Worm (Caenorhabditis elegans): ENCODE data around the gene nhr-25.

nhr-25 gene

DNA sequence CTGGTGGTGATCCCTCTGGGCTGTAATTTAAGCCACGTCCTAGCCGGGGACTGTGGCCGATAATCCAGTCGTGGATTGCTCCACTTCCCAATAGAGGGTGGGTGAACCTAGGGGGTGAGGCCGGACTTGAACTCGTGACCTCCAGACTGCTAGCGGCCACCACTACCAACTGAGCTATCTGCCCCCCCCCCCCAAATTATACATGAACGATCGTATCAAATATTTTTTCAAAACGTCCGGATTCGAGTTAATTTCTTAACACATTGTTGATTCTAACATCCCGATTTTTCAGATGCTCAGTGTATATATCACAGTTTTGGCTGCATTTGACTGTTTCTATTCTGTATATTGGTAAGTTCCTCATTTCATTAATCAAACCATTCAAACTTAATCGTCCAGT is 41.3 kb upstream of the nhr-25 start:
- peak; percentile 69 for TF ChIP-seq snpc-1.2 (GFP tag; IDR thresholded peaks at IDR 0.05)

DNA sequence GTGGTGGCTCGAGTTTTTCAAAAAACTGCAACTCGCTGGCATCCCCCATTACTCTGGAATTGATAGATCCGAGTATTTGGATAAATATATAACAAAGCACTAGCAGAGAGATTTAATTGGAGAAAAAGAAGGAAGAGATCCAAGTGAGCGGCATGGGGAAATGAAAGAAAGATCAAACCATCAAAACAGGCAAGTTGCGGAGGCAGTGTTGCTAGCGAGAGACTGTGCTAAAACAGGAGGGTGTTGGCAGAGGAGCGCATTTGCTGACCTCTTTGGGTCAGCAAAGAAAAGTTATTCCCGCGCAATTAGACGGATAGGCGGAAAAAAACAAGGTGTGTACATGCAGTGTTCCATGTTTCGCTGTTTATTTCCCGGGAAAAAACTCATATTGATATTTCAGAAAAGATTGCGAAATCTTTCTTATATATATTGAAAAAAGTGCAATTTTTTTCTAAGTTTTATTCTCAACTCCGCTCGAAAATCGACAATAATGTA is 32.7 kb upstream of the nhr-25 start, which contains the start of gene ppk-3:
ppk-3 (minus strand) TSS at position 51 of the 495 bp plus-strand sequence.
- TF ChIP-seq unc-62 (GFP tag; optimal IDR thresholded peaks at IDR 0.05 in 1 of 2), result peak in 1 of 2 experiments; percentile 79
- no peak for TF ChIP-seq unc-62 (tag; optimal IDR thresholded peaks at IDR 0.05)
- no peak for TF ChIP-seq sdz-12 (GFP tag; optimal IDR thresholded peaks at IDR 0.05)
- no peak for TF ChIP-seq daf-19 (GFP tag; conservative IDR thresholded peaks at IDR 0.05)
- TF ChIP-seq mep-1 (tag; optimal IDR thresholded peaks at IDR 0.05), result peak; percentile 79
- no peak for TF ChIP-seq nhr-41 (GFP tag; IDR thresholded peaks at IDR 0.05)
- 0 out of 2 replicates have a peak, but pooled peaks have one; percentile 21 for TF ChIP-seq lin-29 (GFP tag; IDR thresholded peaks at IDR 0.05)
- peak; percentile 98 for TF ChIP-seq aha-1 (tag)
- peak; percentile 70 for TF ChIP-seq nhr-28 (tag; optimal IDR thresholded peaks at IDR 0.05)
- TF ChIP-seq F37D6.2 (tag; optimal IDR thresholded peaks at IDR 0.05), result no peak
- TF ChIP-seq gei-8 (GFP tag; optimal IDR thresholded peaks at IDR 0.05), result no peak
- TF ChIP-seq Y48G9A.11 (GFP tag; IDR thresholded peaks at IDR 0.05), result no peak
- no peak for TF ChIP-seq egl-27 (tag; optimal IDR thresholded peaks at IDR 0.05)
- no peak for TF ChIP-seq F26F4.8 (GFP tag; conservative IDR thresholded peaks at IDR 0.05)
- no peak for TF ChIP-seq lir-3 (tag; optimal IDR thresholded peaks at IDR 0.05)
- TF ChIP-seq ces-1 (GFP tag; optimal IDR thresholded peaks at IDR 0.05), result no peak
- TF ChIP-seq nhr-102 (tag; optimal IDR thresholded peaks at IDR 0.05), result peak; percentile 13
- TF ChIP-seq mdt-29 (GFP tag; IDR thresholded peaks at IDR 0.05), result no peak
- no peak for TF ChIP-seq snpc-4 (tag; optimal IDR thresholded peaks at IDR 0.05)
- 0 out of 2 replicates have a peak, but pooled peaks have one; percentile 30 for TF ChIP-seq arid-1 (GFP tag; conservative IDR thresholded peaks at IDR 0.05)
- no peak for TF ChIP-seq zfp-3 (GFP tag; conservative IDR thresholded peaks at IDR 0.05)
- peak; percentile 96 for TF ChIP-seq lin-38 (GFP tag; IDR thresholded peaks at IDR 0.05)
- no peak for TF ChIP-seq skn-1 (tag; optimal IDR thresholded peaks at IDR 0.05)
- no peak for TF ChIP-seq dmd-8 (GFP tag; IDR thresholded peaks at IDR 0.05)
- no peak for TF ChIP-seq nhr-10 (tag; optimal IDR thresholded peaks at IDR 0.05)
- no peak for TF ChIP-seq lin-15B (tag; optimal IDR thresholded peaks at IDR 0.05)
- TF ChIP-seq saeg-2 (GFP tag; IDR thresholded peaks at IDR 0.05), result no peak
- peak; percentile 75 for TF ChIP-seq dve-1 (tag; optimal IDR thresholded peaks at IDR 0.05; ENCODE audit: insufficient read depth)
- no peak for TF ChIP-seq ceh-44 (GFP tag; IDR thresholded peaks at IDR 0.05)
- TF ChIP-seq set-16 (GFP tag; IDR thresholded peaks at IDR 0.05), result no peak
- TF ChIP-seq nhr-25 (tag; optimal IDR thresholded peaks at IDR 0.05; ENCODE audit: borderline replicate concordance, insufficient read depth), result no peak
- no peak for TF ChIP-seq ceh-32 (tag; optimal IDR thresholded peaks at IDR 0.05; ENCODE audit: poor library complexity)
- no peak for TF ChIP-seq T20F7.1 (GFP tag; optimal IDR thresholded peaks at IDR 0.05)
- TF ChIP-seq fkh-10 (GFP tag; optimal IDR thresholded peaks at IDR 0.05), result no peak
- TF ChIP-seq rbr-2 (tag; optimal IDR thresholded peaks at IDR 0.05), result peak; percentile 62
- no peak for TF ChIP-seq tag-97 (GFP tag; IDR thresholded peaks at IDR 0.05)
- peak; percentile 48; the same call in 1 of the 2 replicates for TF ChIP-seq tra-1 (GFP tag; IDR thresholded peaks at IDR 0.05)
- no peak for TF ChIP-seq zag-1 (tag; optimal IDR thresholded peaks at IDR 0.05)
- TF ChIP-seq Y75B8A.6 (GFP tag; IDR thresholded peaks at IDR 0.05), result no peak
- no peak for TF ChIP-seq mxl-2 (GFP tag; conservative IDR thresholded peaks at IDR 0.05)
- TF ChIP-seq zip-2 (tag; optimal IDR thresholded peaks at IDR 0.05), result no peak
- TF ChIP-seq nhr-11 (tag; optimal IDR thresholded peaks at IDR 0.05), result peak; percentile 76
- peak; percentile 56 for TF ChIP-seq dmd-6 (GFP tag; IDR thresholded peaks at IDR 0.05)
- TF ChIP-seq mdl-1 (tag; optimal IDR thresholded peaks at IDR 0.05), result peak in 1 of 2 experiments; percentile 75
- TF ChIP-seq Y105C5A.15 (GFP tag; IDR thresholded peaks at IDR 0.05), result no peak
- no peak for TF ChIP-seq F44E2.7 (GFP tag; IDR thresholded peaks at IDR 0.05)
- TF ChIP-seq F49E8.2 (tag; optimal IDR thresholded peaks at IDR 0.05; ENCODE audit: borderline replicate concordance), result no peak
- TF ChIP-seq lsy-2 (tag; optimal IDR thresholded peaks at IDR 0.05), result peak; percentile 8 to 81
- TF ChIP-seq egl-43 (GFP tag; IDR thresholded peaks at IDR 0.05), result no peak
